Worm (Caenorhabditis elegans) whole organism, mixed stage, embryonic: ENCODE results near the gene T10F2.5.

Experiments
- M03D4.4 ChIP-seq: sonication (generic microtip); optimal IDR thresholded peaks from 2 replicates; lab custom pipeline; 2017; ENCODE audit warnings: mild to moderate bottlenecking, missing genetic modification characterization, missing compliant biosample characterization
- bed-3 ChIP-seq: fragments of 200-800 bp; sonication (Bioruptor generic); optimal IDR thresholded peaks from 3 replicates; lab custom pipeline; 2018; ENCODE audit warnings: mild to moderate bottlenecking, missing genetic modification characterization, moderate library complexity, missing compliant biosample characterization
- blmp-1 ChIP-seq: fragments of 150-350 bp; optimal IDR thresholded peaks from 2 replicates; lab custom pipeline; 2014; ENCODE audit warnings: missing biosample characterization, missing genetic modification characterization
- ceh-43 ChIP-seq: fragments of 200-800 bp; sonication (Bioruptor generic); optimal IDR thresholded peaks from 2 replicates; lab custom pipeline; 2018; ENCODE audit warnings: mild to moderate bottlenecking, missing genetic modification characterization, moderate library complexity, missing compliant biosample characterization
- ceh-83 ChIP-seq: fragments of 200-800 bp; sonication (Bioruptor generic); optimal IDR thresholded peaks from 2 replicates; lab custom pipeline; 2018; ENCODE audit warnings: mild to moderate bottlenecking, missing genetic modification characterization, missing compliant biosample characterization
- ces-1 ChIP-seq: fragments of 150-350 bp; optimal IDR thresholded peaks from 2 replicates; lab custom pipeline; 2014; ENCODE audit warnings: missing biosample characterization, missing genetic modification reagents, missing genetic modification characterization
- cnd-1 ChIP-seq: fragments of 200-800 bp; sonication (Bioruptor generic); optimal IDR thresholded peaks from 2 replicates; lab custom pipeline; 2018; ENCODE audit warnings: mild to moderate bottlenecking, missing genetic modification characterization, missing compliant biosample characterization
- drap-1 ChIP-seq: fragments of 200-800 bp; sonication (Bioruptor generic); optimal IDR thresholded peaks from 3 replicates; lab custom pipeline; 2018; ENCODE audit warnings: mild to moderate bottlenecking, missing genetic modification characterization, missing compliant biosample characterization
- elt-1 ChIP-seq: sonication (generic microtip); optimal IDR thresholded peaks from 2 replicates; lab custom pipeline; 2017; ENCODE audit warnings: missing genetic modification characterization, mild to moderate bottlenecking, missing compliant biosample characterization, antibody characterized with exemption, moderate library complexity, borderline replicate concordance; ENCODE audit not compliant: insufficient read depth
- elt-3 ChIP-seq: fragments of 150-350 bp; optimal IDR thresholded peaks from 2 replicates; lab custom pipeline; 2014; ENCODE audit warnings: missing biosample characterization, missing genetic modification characterization
- flh-1 ChIP-seq: fragments of 200-800 bp; sonication (Bioruptor generic); optimal IDR thresholded peaks from 2 replicates; lab custom pipeline; 2018; ENCODE audit warnings: mild to moderate bottlenecking, missing genetic modification characterization, moderate library complexity, missing compliant biosample characterization
- ham-2 ChIP-seq: fragments of 200-800 bp; sonication (Bioruptor generic); optimal IDR thresholded peaks from 2 replicates; lab custom pipeline; 2018; ENCODE audit warnings: mild to moderate bottlenecking, missing genetic modification characterization, missing compliant biosample characterization
- hlh-1 ChIP-seq: fragments of 150-350 bp; optimal IDR thresholded peaks from 2 replicates; lab custom pipeline; 2014; ENCODE audit warnings: missing biosample characterization, missing genetic modification reagents, missing genetic modification characterization
- lin-13 ChIP-seq: fragments of 150-350 bp; optimal IDR thresholded peaks from 2 replicates; lab custom pipeline; 2014; ENCODE audit warnings: missing biosample characterization, missing genetic modification characterization
- lin-32 ChIP-seq: fragments of 200-800 bp; sonication (Bioruptor generic); optimal IDR thresholded peaks from 2 replicates; lab custom pipeline; 2018; ENCODE audit warnings: mild to moderate bottlenecking, missing genetic modification characterization, missing compliant biosample characterization
- lsy-2 ChIP-seq: fragments of 150-350 bp; optimal IDR thresholded peaks from 2 replicates; lab custom pipeline; 2014; ENCODE audit warnings: missing biosample characterization, missing genetic modification characterization
- mab-5 ChIP-seq: fragments of 150-350 bp; optimal IDR thresholded peaks from 2 replicates; lab custom pipeline; 2014; ENCODE audit warnings: missing biosample characterization, missing genetic modification characterization
- mep-1 ChIP-seq: fragments of 150-350 bp; optimal IDR thresholded peaks from 2 replicates; lab custom pipeline; 2017; ENCODE audit warnings: missing biosample characterization, missing genetic modification reagents, missing genetic modification characterization, inconsistent platforms
- nhr-12 ChIP-seq: fragments of 150-350 bp; optimal IDR thresholded peaks from 2 replicates; lab custom pipeline; 2014; ENCODE audit warnings: missing biosample characterization, missing genetic modification characterization
- nhr-2 ChIP-seq: fragments of 150-350 bp; optimal IDR thresholded peaks from 2 replicates; lab custom pipeline; 2014; ENCODE audit warnings: missing biosample characterization, missing genetic modification characterization
- nhr-237 ChIP-seq: fragments of 150-350 bp; optimal IDR thresholded peaks from 2 replicates; lab custom pipeline; 2014; ENCODE audit warnings: missing biosample characterization, missing genetic modification characterization
- nhr-28 ChIP-seq: fragments of 150-350 bp; optimal IDR thresholded peaks from 2 replicates; lab custom pipeline; 2014; ENCODE audit warnings: missing biosample characterization, missing genetic modification characterization
- nhr-76 ChIP-seq: sonication (generic microtip); optimal IDR thresholded peaks from 2 replicates; lab custom pipeline; 2017; ENCODE audit warnings: missing biosample characterization, missing genetic modification characterization
- pha-4 ChIP-seq: fragments of 150-350 bp; optimal IDR thresholded peaks from 2 replicates; lab custom pipeline; 2018; ENCODE audit warnings: missing biosample characterization, missing genetic modification reagents, missing genetic modification characterization
- sem-2 ChIP-seq: fragments of 200-800 bp; sonication (Bioruptor generic); optimal IDR thresholded peaks from 2 replicates; lab custom pipeline; 2018; ENCODE audit warnings: mild to moderate bottlenecking, missing genetic modification characterization, missing compliant biosample characterization
- snpc-4 ChIP-seq: fragments of 150-350 bp; optimal IDR thresholded peaks from 2 replicates; lab custom pipeline; 2014; ENCODE audit warnings: missing biosample characterization, missing genetic modification characterization
- unc-120 ChIP-seq: sonication (generic microtip); optimal IDR thresholded peaks from 2 replicates; lab custom pipeline; 2017; ENCODE audit warnings: missing genetic modification characterization, missing compliant biosample characterization; ENCODE audit not compliant: poor library complexity, severe bottlenecking
- unc-39 ChIP-seq: fragments of 150-350 bp; optimal IDR thresholded peaks from 2 replicates; lab custom pipeline; 2014; ENCODE audit warnings: missing biosample characterization, missing genetic modification characterization
- zip-8 ChIP-seq: fragments of 150-350 bp; optimal IDR thresholded peaks from 2 replicates; lab custom pipeline; 2014; ENCODE audit warnings: missing biosample characterization, missing genetic modification characterization

T10F2.5 gene

ce11 chrIII:5159505-5159904 is at the start of gene T10F2.5:
Gene T10F2.5 (minus strand): TSS chrIII:5159605.
- TF ChIP-seq nhr-237 (tag; lab: Kevin White, UChicago) = no peak
- no peak for TF ChIP-seq elt-3 (tag; lab: Kevin White, UChicago)
- TF ChIP-seq nhr-76 (tag; lab: Kevin White, UChicago) = no peak
- TF ChIP-seq nhr-2 (tag; lab: Kevin White, UChicago) = no peak
- no peak for TF ChIP-seq bed-3
- no peak for TF ChIP-seq blmp-1
- no peak for TF ChIP-seq ces-1 (GFP tag; lab: Kevin White, UChicago)
- no peak for TF ChIP-seq lin-13 (tag; lab: Kevin White, UChicago)

ce11 chrIII:5208992-5209391 is 49.6 kb upstream of the T10F2.5 start, which contains the start of gene syx-16:
Gene syx-16 (minus strand): TSS chrIII:5209109.
- TF ChIP-seq nhr-237 (tag; lab: Kevin White, UChicago) = no peak
- no peak for TF ChIP-seq bed-3
- no peak for TF ChIP-seq sem-2 (GFP tag; lab: Kevin White, UChicago)
- TF ChIP-seq ceh-43 (GFP tag; lab: Kevin White, UChicago) = no peak
- TF ChIP-seq M03D4.4 = no peak
- TF ChIP-seq elt-3 (tag; lab: Kevin White, UChicago) = no peak

ce11 chrIII:5206861-5207414 is 47.5 kb upstream of the T10F2.5 start, which contains the start of gene morc-1:
Gene morc-1 (minus strand): TSS chrIII:5206911.
- TF ChIP-seq cnd-1 (tag; lab: Kevin White, UChicago) (no peak), ceh-83 (GFP tag; lab: Kevin White, UChicago) (no peak), unc-39 (no peak), nhr-76 (tag; lab: Kevin White, UChicago) (no peak), elt-1 (tag; lab: Kevin White, UChicago) (no peak), mep-1 (tag; lab: Kevin White, UChicago) (no peak), nhr-28 (tag; lab: Kevin White, UChicago) (no peak), nhr-2 (tag; lab: Kevin White, UChicago) (no peak), ceh-43 (GFP tag; lab: Kevin White, UChicago) (no peak), M03D4.4 (no peak), flh-1 (GFP tag; lab: Kevin White, UChicago) (no peak), lin-32 (GFP tag; lab: Kevin White, UChicago) (no peak), blmp-1 (no peak), snpc-4 (tag; lab: Kevin White, UChicago) (no peak), sem-2 (GFP tag; lab: Kevin White, UChicago) (no peak), lin-13 (tag; lab: Kevin White, UChicago) (no peak), zip-8 (tag; lab: Kevin White, UChicago) (no peak), elt-3 (tag; lab: Kevin White, UChicago) (no peak), ces-1 (GFP tag; lab: Kevin White, UChicago) (no peak), unc-120 (tag; lab: Kevin White, UChicago) (no peak)
- TF ChIP-seq, all 35 proteins: peak for 0

- TF ChIP-seq nhr-237 (tag; lab: Kevin White, UChicago) = no peak
- TF ChIP-seq pha-4 (tag; lab: Kevin White, UChicago) = no peak
- no peak for TF ChIP-seq ceh-43 (GFP tag; lab: Kevin White, UChicago)
- TF ChIP-seq flh-1 (GFP tag; lab: Kevin White, UChicago) = no peak
- no peak for TF ChIP-seq lin-13 (tag; lab: Kevin White, UChicago)
- no peak for TF ChIP-seq ham-2 (GFP tag; lab: Kevin White, UChicago)
- no peak for TF ChIP-seq hlh-1 (tag; lab: Kevin White, UChicago)
- TF ChIP-seq nhr-76 (tag; lab: Kevin White, UChicago) = no peak
- TF ChIP-seq blmp-1 = no peak
These were observed 43.9 kb upstream of the T10F2.5 start for ce11 chrIII:5203310-5203709.

- TF ChIP-seq unc-120 (tag; lab: Kevin White, UChicago) = peak; percentile 66
- TF ChIP-seq flh-1 (GFP tag; lab: Kevin White, UChicago) = no peak
- no peak for TF ChIP-seq mab-5 (tag; lab: Kevin White, UChicago)
- peak; percentile 1 for TF ChIP-seq nhr-237 (tag; lab: Kevin White, UChicago)
- no peak for TF ChIP-seq drap-1 (GFP tag; lab: Kevin White, UChicago)
- no peak for TF ChIP-seq nhr-12 (tag; lab: Kevin White, UChicago)
- TF ChIP-seq cnd-1 (tag; lab: Kevin White, UChicago) = no peak
- TF ChIP-seq nhr-2 (tag; lab: Kevin White, UChicago) = no peak
- peak; percentile 25 for TF ChIP-seq ham-2 (GFP tag; lab: Kevin White, UChicago)
- TF ChIP-seq nhr-28 (tag; lab: Kevin White, UChicago) = peak; percentile 18
- TF ChIP-seq lsy-2 (tag; lab: Kevin White, UChicago) = no peak
- no peak for TF ChIP-seq mep-1 (tag; lab: Kevin White, UChicago)
- TF ChIP-seq, all 35 proteins: peak for 4
These were observed 43.2 kb upstream of the T10F2.5 start for ce11 chrIII:5202641-5203040.
